Comparison of ENCODE assay signal across 1 fruit fly cellular context in the genomic region with DNA sequence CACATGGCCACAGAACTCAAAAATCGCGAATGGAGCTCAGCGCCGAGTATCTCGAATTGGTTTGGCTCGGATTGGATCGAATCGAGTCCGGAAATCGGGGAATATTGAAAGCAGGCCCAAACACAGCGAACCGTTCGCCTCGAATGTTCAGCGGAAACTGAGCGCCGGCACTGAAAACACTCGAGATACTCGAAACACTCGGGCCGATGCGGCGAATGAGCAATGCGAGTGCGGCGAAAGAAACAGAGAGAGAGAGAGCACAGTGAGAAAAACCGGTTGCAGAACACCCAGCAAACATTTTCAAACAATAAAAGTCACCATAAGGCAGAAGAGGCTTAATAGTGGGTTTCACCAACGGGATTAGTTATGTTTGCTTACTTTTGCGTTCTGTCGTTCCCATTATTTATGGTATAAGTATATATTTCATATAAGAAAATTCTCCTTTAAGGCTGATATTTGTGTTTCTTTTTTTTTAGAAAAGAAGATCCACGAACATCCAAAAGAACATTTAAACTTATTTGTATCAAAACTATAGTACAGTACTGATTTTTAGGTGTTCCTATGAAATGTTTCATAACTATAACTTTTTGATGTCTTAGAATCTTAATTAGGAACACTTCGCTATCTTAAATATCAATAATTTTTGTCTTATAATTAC.
TF ChIP-seq lines count a peak whose summit lies in the region.

A gene (minus strand): TSS at position 162 of the 658 bp plus-strand sequence.

TF ChIP-seq in whole organism, embryonic, 481 proteins besides CTCF, POLR2A, EP300 and RAD21 (continued from another document and continues in another):
- no peak for TF ChIP-seq CG8290 (GFP tag; optimal IDR thresholded peaks at IDR 0.05; lab: Kevin White, UChicago)
- TF ChIP-seq CG8290 (tag; optimal IDR thresholded peaks at IDR 0.05; lab: Kevin White, UChicago): peak in 1 of 2 experiments; percentile 81
- no peak for TF ChIP-seq croc (GFP tag; conservative IDR thresholded peaks at IDR 0.05; lab: Robert Waterston, UW)
- peak; percentile 47 for TF ChIP-seq HHEX (GFP tag; optimal IDR thresholded peaks at IDR 0.05; lab: Kevin White, UChicago)
- peak; percentile 61 for TF ChIP-seq her (GFP tag; optimal IDR thresholded peaks at IDR 0.05; lab: Kevin White, UChicago)
- TF ChIP-seq Antp (GFP tag; optimal IDR thresholded peaks at IDR 0.05; lab: Kevin White, UChicago): peak; percentile 38
- peak; percentile 21 for TF ChIP-seq CG8944 (GFP tag; optimal IDR thresholded peaks at IDR 0.05; lab: Kevin White, UChicago)
- no peak for TF ChIP-seq slou (GFP tag; optimal IDR thresholded peaks at IDR 0.05; lab: Kevin White, UChicago)
- no peak for TF ChIP-seq hkb (optimal IDR thresholded peaks at IDR 0.05; lab: Kevin White, UChicago)
- peak; percentile 47 for TF ChIP-seq hkb (GFP tag; IDR thresholded peaks at IDR 0.05; lab: Robert Waterston, UW)
- no peak for TF ChIP-seq Dip3 (GFP tag; optimal IDR thresholded peaks at IDR 0.05; lab: Kevin White, UChicago)
- peak; percentile 63 for TF ChIP-seq Asciz (GFP tag; optimal IDR thresholded peaks at IDR 0.05; lab: Kevin White, UChicago)
- TF ChIP-seq tin (GFP tag; optimal IDR thresholded peaks at IDR 0.05; lab: Kevin White, UChicago): no peak
- peak; percentile 74; the same call in 1 of the 2 replicates for TF ChIP-seq amos (GFP tag; IDR thresholded peaks at IDR 0.05; lab: Robert Waterston, UW; ENCODE audit: partially characterized antibody)
- peak; percentile 47; the same call in 1 of the 3 replicates for TF ChIP-seq ken (GFP tag; IDR thresholded peaks at IDR 0.05; lab: Robert Waterston, UW)
- TF ChIP-seq CG13287 (GFP tag; IDR thresholded peaks at IDR 0.05; lab: Robert Waterston, UW; ENCODE audit: partially characterized antibody): peak; percentile 70
- TF ChIP-seq Drgx (GFP tag; IDR thresholded peaks at IDR 0.05; lab: Robert Waterston, UW): peak; percentile 35; the same call in 1 of the 2 replicates
- peak; percentile 59 for TF ChIP-seq NfI (GFP tag; optimal IDR thresholded peaks at IDR 0.05; lab: Kevin White, UChicago)
- peak; percentile 94 for TF ChIP-seq Med (GFP tag; lab: Kevin White, UChicago)
- peak; percentile 24 for TF ChIP-seq CG10267 (tag; optimal IDR thresholded peaks at IDR 0.05; lab: Kevin White, UChicago)
- peak; percentile 21 for TF ChIP-seq CG33557 (GFP tag; optimal IDR thresholded peaks at IDR 0.05; lab: Kevin White, UChicago)
- TF ChIP-seq sug (tag; optimal IDR thresholded peaks at IDR 0.05; lab: Kevin White, UChicago): peak; percentile 39
- peak; percentile 5 for TF ChIP-seq NK7.1 (GFP tag; optimal IDR thresholded peaks at IDR 0.05; lab: Kevin White, UChicago)
- no peak for TF ChIP-seq CG18619 (GFP tag; optimal IDR thresholded peaks at IDR 0.05; lab: Kevin White, UChicago)
- TF ChIP-seq Ada2b (GFP tag; IDR thresholded peaks at IDR 0.05; lab: Robert Waterston, UW): no peak
- peak; percentile 26 for TF ChIP-seq Mes4 (GFP tag; optimal IDR thresholded peaks at IDR 0.05; lab: Kevin White, UChicago)
- peak; percentile 66 for TF ChIP-seq sob (GFP tag; IDR thresholded peaks at IDR 0.05; lab: Robert Waterston, UW)
- no peak for TF ChIP-seq psq (GFP tag; optimal IDR thresholded peaks at IDR 0.05; lab: Kevin White, UChicago)
- TF ChIP-seq h (optimal IDR thresholded peaks at IDR 0.05; lab: Kevin White, UChicago): no peak
- no peak for TF ChIP-seq Elba2 (GFP tag; optimal IDR thresholded peaks at IDR 0.05; lab: Kevin White, UChicago)
- peak; percentile 12 for TF ChIP-seq Vsx1 (GFP tag; optimal IDR thresholded peaks at IDR 0.05; lab: Kevin White, UChicago)
- TF ChIP-seq CG13775 (GFP tag; optimal IDR thresholded peaks at IDR 0.05; lab: Kevin White, UChicago): peak; percentile 5
- TF ChIP-seq Adf1 (GFP tag; IDR thresholded peaks at IDR 0.05; lab: Robert Waterston, UW): peak; percentile 17; the same call in 1 of the 2 replicates
- TF ChIP-seq gro (GFP tag; optimal IDR thresholded peaks at IDR 0.05; lab: Kevin White, UChicago): peak; percentile 80
- TF ChIP-seq fd102C (GFP tag; optimal IDR thresholded peaks at IDR 0.05; lab: Kevin White, UChicago): no peak
- no peak for TF ChIP-seq Xbp1 (GFP tag; optimal IDR thresholded peaks at IDR 0.05; lab: Kevin White, UChicago)
- TF ChIP-seq CG7963 (GFP tag; IDR thresholded peaks at IDR 0.05; lab: Robert Waterston, UW; ENCODE audit: partially characterized antibody): 0 out of 3 replicates have a peak, but pooled peaks have one; percentile 10
- no peak for TF ChIP-seq unpg (GFP tag; optimal IDR thresholded peaks at IDR 0.05; lab: Kevin White, UChicago)
- peak; percentile 9 for TF ChIP-seq cwo (GFP tag; optimal IDR thresholded peaks at IDR 0.05; lab: Kevin White, UChicago)
- TF ChIP-seq vvl (GFP tag; IDR thresholded peaks at IDR 0.05; lab: Robert Waterston, UW): peak; percentile 75
- no peak for TF ChIP-seq gcm2 (GFP tag; optimal IDR thresholded peaks at IDR 0.05; lab: Kevin White, UChicago)
- peak; percentile 14 for TF ChIP-seq dmrt99B (tag; optimal IDR thresholded peaks at IDR 0.05; lab: Kevin White, UChicago)
- TF ChIP-seq lab (GFP tag; optimal IDR thresholded peaks at IDR 0.05; lab: Kevin White, UChicago): peak; percentile 62
- no peak for TF ChIP-seq sens-2 (GFP tag; IDR thresholded peaks at IDR 0.05; lab: Robert Waterston, UW)
- no peak for TF ChIP-seq CG9876 (GFP tag; optimal IDR thresholded peaks at IDR 0.05; lab: Kevin White, UChicago)
- TF ChIP-seq Sox100B (GFP tag; optimal IDR thresholded peaks at IDR 0.05; lab: Kevin White, UChicago): no peak
- TF ChIP-seq chif (GFP tag; optimal IDR thresholded peaks at IDR 0.05; lab: Kevin White, UChicago): peak in 1 of 2 experiments; percentile 12
- no peak for TF ChIP-seq TFAM (GFP tag; optimal IDR thresholded peaks at IDR 0.05; lab: Kevin White, UChicago)
- peak; percentile 14 for TF ChIP-seq CG31365 (tag; optimal IDR thresholded peaks at IDR 0.05; lab: Kevin White, UChicago)
- peak; percentile 3 for TF ChIP-seq Blimp-1 (GFP tag; optimal IDR thresholded peaks at IDR 0.05; lab: Kevin White, UChicago)
- no peak for TF ChIP-seq sima (GFP tag; optimal IDR thresholded peaks at IDR 0.05; lab: Kevin White, UChicago)
- TF ChIP-seq Fer1 (GFP tag; optimal IDR thresholded peaks at IDR 0.05; lab: Kevin White, UChicago): peak; percentile 69
- TF ChIP-seq salm (tag; optimal IDR thresholded peaks at IDR 0.05; lab: Kevin White, UChicago): peak; percentile 40
- no peak for TF ChIP-seq Optix (GFP tag; IDR thresholded peaks at IDR 0.05; lab: Robert Waterston, UW)
- TF ChIP-seq schlank (tag; optimal IDR thresholded peaks at IDR 0.05; lab: Kevin White, UChicago): peak; percentile 40
- TF ChIP-seq CG7839 (tag; optimal IDR thresholded peaks at IDR 0.05; lab: Kevin White, UChicago): peak; percentile 36
- no peak for TF ChIP-seq CG32772 (GFP tag; IDR thresholded peaks at IDR 0.05; lab: Robert Waterston, UW)
- TF ChIP-seq Meics (GFP tag; optimal IDR thresholded peaks at IDR 0.05; lab: Kevin White, UChicago): peak; percentile 37
- TF ChIP-seq CG11695 (GFP tag; IDR thresholded peaks at IDR 0.05; lab: Robert Waterston, UW): peak; percentile 38; the same call in 1 of the 3 replicates
- no peak for TF ChIP-seq Dll (GFP tag; IDR thresholded peaks at IDR 0.05; lab: Robert Waterston, UW; ENCODE audit: partially characterized antibody)
- TF ChIP-seq tll (GFP tag; optimal IDR thresholded peaks at IDR 0.05; lab: Kevin White, UChicago): peak in 1 of 2 experiments; percentile 50
- peak; percentile 84 to 87 for TF ChIP-seq Trl (optimal IDR thresholded peaks at IDR 0.05; lab: Kevin White, UChicago)
- TF ChIP-seq Trl (GFP tag; optimal IDR thresholded peaks at IDR 0.05; lab: Kevin White, UChicago): peak; percentile 70
- no peak for TF ChIP-seq odd (GFP tag; optimal IDR thresholded peaks at IDR 0.05; lab: Kevin White, UChicago)
- TF ChIP-seq CG11723 (GFP tag; optimal IDR thresholded peaks at IDR 0.05; lab: Kevin White, UChicago): peak; percentile 24
- peak; percentile 38 for TF ChIP-seq CG17385 (GFP tag; optimal IDR thresholded peaks at IDR 0.05; lab: Kevin White, UChicago)
- TF ChIP-seq CG7271 (tag; optimal IDR thresholded peaks at IDR 0.05; lab: Kevin White, UChicago): no peak
- TF ChIP-seq Camta (GFP tag; optimal IDR thresholded peaks at IDR 0.05; lab: Kevin White, UChicago): peak; percentile 12
- TF ChIP-seq CG11696 (GFP tag; IDR thresholded peaks at IDR 0.05; lab: Robert Waterston, UW): 0 out of 2 replicates have a peak, but pooled peaks have one; percentile 34
- peak; percentile 69 for TF ChIP-seq HmgD (GFP tag; optimal IDR thresholded peaks at IDR 0.05; lab: Kevin White, UChicago)
- TF ChIP-seq Ravus (GFP tag; IDR thresholded peaks at IDR 0.05; lab: Robert Waterston, UW): peak; percentile 38; the same call in 1 of the 2 replicates
- no peak for TF ChIP-seq jing (GFP tag; optimal IDR thresholded peaks at IDR 0.05; lab: Kevin White, UChicago)
- TF ChIP-seq CG3995 (GFP tag; optimal IDR thresholded peaks at IDR 0.05; lab: Kevin White, UChicago): peak; percentile 1
- TF ChIP-seq MBD-R2 (GFP tag; IDR thresholded peaks at IDR 0.05; lab: Robert Waterston, UW): peak; percentile 28; the same call in 1 of the 2 replicates
- peak; percentile 48 for TF ChIP-seq CG3163 (GFP tag; optimal IDR thresholded peaks at IDR 0.05; lab: Kevin White, UChicago)
- peak; percentile 18 for TF ChIP-seq CG10209 (GFP tag; optimal IDR thresholded peaks at IDR 0.05; lab: Kevin White, UChicago)
- TF ChIP-seq MTF-1 (GFP tag; optimal IDR thresholded peaks at IDR 0.05; lab: Kevin White, UChicago; ENCODE audit: borderline replicate concordance): peak; percentile 70
- TF ChIP-seq Oli (tag; optimal IDR thresholded peaks at IDR 0.05; lab: Kevin White, UChicago): no peak
- TF ChIP-seq CG17829 (tag; optimal IDR thresholded peaks at IDR 0.05; lab: Kevin White, UChicago): peak; percentile 40
- peak; percentile 22; the same call in 1 of the 2 replicates for TF ChIP-seq CG5953 (GFP tag; IDR thresholded peaks at IDR 0.05; lab: Robert Waterston, UW)
- peak; percentile 73 for TF ChIP-seq CG12769 (tag; optimal IDR thresholded peaks at IDR 0.05; lab: Kevin White, UChicago)
- TF ChIP-seq CG5180 (GFP tag; optimal IDR thresholded peaks at IDR 0.05; lab: Kevin White, UChicago): peak; percentile 55
- TF ChIP-seq tio (GFP tag; optimal IDR thresholded peaks at IDR 0.05; lab: Kevin White, UChicago): no peak
- peak in 1 of 2 experiments; percentile 47 for TF ChIP-seq insv (GFP tag; optimal IDR thresholded peaks at IDR 0.05; lab: Kevin White, UChicago)
- TF ChIP-seq zfh1 (GFP tag; IDR thresholded peaks at IDR 0.05; lab: Robert Waterston, UW): peak; percentile 59; the same call in 1 of the 3 replicates
- no peak for TF ChIP-seq maf-S (GFP tag; optimal IDR thresholded peaks at IDR 0.05; lab: Kevin White, UChicago)
- peak; percentile 78; the same call in 2 of the 3 replicates for TF ChIP-seq Dbx (GFP tag; IDR thresholded peaks at IDR 0.05; lab: Robert Waterston, UW)
- TF ChIP-seq sna (GFP tag; IDR thresholded peaks at IDR 0.05; lab: Robert Waterston, UW; ENCODE audit: partially characterized antibody): 0 out of 2 replicates have a peak, but pooled peaks have one; percentile 40
- TF ChIP-seq sens (GFP tag; lab: Kevin White, UChicago): peak; percentile 84
- peak; percentile 78 for TF ChIP-seq CG1832 (GFP tag; optimal IDR thresholded peaks at IDR 0.05; lab: Kevin White, UChicago)
- no peak for TF ChIP-seq CG32767 (GFP tag; IDR thresholded peaks at IDR 0.05; lab: Robert Waterston, UW)
- no peak for TF ChIP-seq gsb (GFP tag; IDR thresholded peaks at IDR 0.05; lab: Robert Waterston, UW)
- TF ChIP-seq inv (GFP tag; IDR thresholded peaks at IDR 0.05; lab: Robert Waterston, UW; ENCODE audit: partially characterized antibody): peak; percentile 37; the same call in 1 of the 2 replicates
- TF ChIP-seq bowl (GFP tag; IDR thresholded peaks at IDR 0.05; lab: Robert Waterston, UW): 0 out of 2 replicates have a peak, but pooled peaks have one; percentile 22
- no peak for TF ChIP-seq CG10274 (GFP tag; optimal IDR thresholded peaks at IDR 0.05; lab: Kevin White, UChicago)
- peak; percentile 12 for TF ChIP-seq ac (GFP tag; optimal IDR thresholded peaks at IDR 0.05; lab: Kevin White, UChicago)
- no peak for TF ChIP-seq cg (GFP tag; optimal IDR thresholded peaks at IDR 0.05; lab: Kevin White, UChicago)
- TF ChIP-seq Doc2 (GFP tag; IDR thresholded peaks at IDR 0.05; lab: Robert Waterston, UW): no peak
- TF ChIP-seq CG10321 (GFP tag; IDR thresholded peaks at IDR 0.05; lab: Robert Waterston, UW): no peak
- TF ChIP-seq CG12299 (tag; optimal IDR thresholded peaks at IDR 0.05; lab: Kevin White, UChicago): peak; percentile 38
- no peak for TF ChIP-seq lov (optimal IDR thresholded peaks at IDR 0.05; lab: Kevin White, UChicago)
- TF ChIP-seq lov (GFP tag; IDR thresholded peaks at IDR 0.05; lab: Robert Waterston, UW): 0 out of 3 replicates have a peak, but pooled peaks have one; percentile 73
- TF ChIP-seq Aef1 (GFP tag; IDR thresholded peaks at IDR 0.05; lab: Robert Waterston, UW): no peak
- peak; percentile 33; the same call in 1 of the 2 replicates for TF ChIP-seq Xrp1 (GFP tag; IDR thresholded peaks at IDR 0.05; lab: Robert Waterston, UW)
- TF ChIP-seq CG14014 (GFP tag; IDR thresholded peaks at IDR 0.05; lab: Robert Waterston, UW): peak; percentile 36; the same call in 1 of the 2 replicates
- TF ChIP-seq CG2889 (GFP tag; IDR thresholded peaks at IDR 0.05; lab: Robert Waterston, UW): no peak
- TF ChIP-seq lilli (GFP tag; optimal IDR thresholded peaks at IDR 0.05; lab: Kevin White, UChicago): peak; percentile 39
- TF ChIP-seq CG4730 (GFP tag; IDR thresholded peaks at IDR 0.05; lab: Robert Waterston, UW): no peak
- no peak for TF ChIP-seq Lhr (GFP tag; optimal IDR thresholded peaks at IDR 0.05; lab: Kevin White, UChicago)
- peak; percentile 64; the same call in 1 of the 2 replicates for TF ChIP-seq CG16779 (GFP tag; IDR thresholded peaks at IDR 0.05; lab: Robert Waterston, UW)
- TF ChIP-seq CG7928 (GFP tag; optimal IDR thresholded peaks at IDR 0.05; lab: Kevin White, UChicago): no peak
- peak; percentile 51 for TF ChIP-seq Side (GFP tag; optimal IDR thresholded peaks at IDR 0.05; lab: Kevin White, UChicago)
- TF ChIP-seq CG4820 (GFP tag; optimal IDR thresholded peaks at IDR 0.05; lab: Kevin White, UChicago): no peak
- TF ChIP-seq pnt (GFP tag; optimal IDR thresholded peaks at IDR 0.05; lab: Kevin White, UChicago): no peak
- peak; percentile 19 for TF ChIP-seq CG6765 (GFP tag; optimal IDR thresholded peaks at IDR 0.05; lab: Kevin White, UChicago)
- TF ChIP-seq CG30403 (GFP tag; optimal IDR thresholded peaks at IDR 0.05; lab: Kevin White, UChicago): no peak
- peak; percentile 47; the same call in 1 of the 3 replicates for TF ChIP-seq vnd (GFP tag; IDR thresholded peaks at IDR 0.05; lab: Robert Waterston, UW; ENCODE audit: partially characterized antibody)
- TF ChIP-seq Fer3 (tag; optimal IDR thresholded peaks at IDR 0.05; lab: Kevin White, UChicago): no peak
- TF ChIP-seq kni (GFP tag; optimal IDR thresholded peaks at IDR 0.05; lab: Kevin White, UChicago): no peak
- TF ChIP-seq Rfx (GFP tag; IDR thresholded peaks at IDR 0.05; lab: Robert Waterston, UW): peak; percentile 56; the same call in 1 of the 2 replicates
